Worm (Caenorhabditis elegans) whole organism, early embryonic: ENCODE results near the gene rgs-10.

Source experiments
- B0310.2 ChIP-seq: sonication (generic microtip); optimal IDR thresholded peaks from 2 replicates; lab custom pipeline; 2016; ENCODE audit warnings: mild to moderate bottlenecking, missing genetic modification characterization, missing compliant biosample characterization
- F13C5.2 ChIP-seq: sonication (generic microtip); optimal IDR thresholded peaks from 2 replicates; lab custom pipeline; 2017; ENCODE audit warnings: mild to moderate bottlenecking, missing genetic modification characterization, inconsistent platforms, missing compliant biosample characterization
- aly-1 ChIP-seq: sonication (generic microtip); optimal IDR thresholded peaks from 2 replicates; lab custom pipeline; 2016; ENCODE audit warnings: missing genetic modification characterization, missing compliant biosample characterization
- ama-1 ChIP-seq: fragments of 150-350 bp; optimal IDR thresholded peaks from 2 replicates; lab custom pipeline; 2014
- ceh-13 ChIP-seq: fragments of 200-800 bp; sonication (Bioruptor generic); optimal IDR thresholded peaks from 2 replicates; lab custom pipeline; 2018; ENCODE audit warnings: mild to moderate bottlenecking, missing genetic modification characterization, missing compliant biosample characterization
- ceh-36 ChIP-seq: sonication (generic microtip); optimal IDR thresholded peaks from 2 replicates; lab custom pipeline; 2016; ENCODE audit warnings: missing genetic modification characterization, inconsistent platforms, missing compliant biosample characterization
- ets-7 ChIP-seq: sonication (generic microtip); optimal IDR thresholded peaks from 2 replicates; lab custom pipeline; 2016; ENCODE audit warnings: missing genotype, missing genetic modification characterization, missing compliant biosample characterization
- flt-1 ChIP-seq: fragments of 200-800 bp; sonication (Bioruptor generic); IDR thresholded peaks from 2 replicates; pipeline ENCODE4 v1.3.6; 2022; ENCODE audit warnings: missing genetic modification characterization, missing compliant biosample characterization
- hmbx-1 ChIP-seq: sonication (generic microtip); optimal IDR thresholded peaks from 2 replicates; lab custom pipeline; 2016; ENCODE audit warnings: mild to moderate bottlenecking, missing genetic modification characterization, missing compliant biosample characterization
- hmg-4 ChIP-seq: fragments of 200-800 bp; sonication (Bioruptor generic); optimal IDR thresholded peaks from 2 replicates; lab custom pipeline; 2018; ENCODE audit warnings: mild to moderate bottlenecking, missing genetic modification characterization, missing compliant biosample characterization
- hnd-1 ChIP-seq: sonication (generic microtip); optimal IDR thresholded peaks from 2 replicates; lab custom pipeline; 2016; ENCODE audit warnings: missing genetic modification characterization, missing compliant biosample characterization
- pes-1 ChIP-seq: fragments of 200-800 bp; sonication (Bioruptor generic); IDR thresholded peaks from 2 replicates; pipeline ENCODE4 v1.3.6; 2022; ENCODE audit warnings: missing genetic modification reagents, missing genetic modification characterization, missing compliant biosample characterization
- scrt-1 ChIP-seq: fragments of 200-800 bp; sonication (Bioruptor generic); IDR thresholded peaks from 2 replicates; pipeline ENCODE4 v1.3.6; 2022; ENCODE audit warnings: missing genetic modification characterization, missing compliant biosample characterization
- sea-1 ChIP-seq: fragments of 200-800 bp; sonication (Bioruptor generic); conservative IDR thresholded peaks from 2 replicates; pipeline ENCODE4 v1.3.6; 2022; ENCODE audit warnings: missing genetic modification characterization, missing compliant biosample characterization
- tbx-11 ChIP-seq: fragments of 200-800 bp; sonication (Bioruptor generic); IDR thresholded peaks from 2 replicates; pipeline ENCODE4 v1.3.6; 2022; ENCODE audit warnings: missing genetic modification characterization, missing compliant biosample characterization
- tbx-37 ChIP-seq: fragments of 200-800 bp; sonication (Bioruptor generic); conservative IDR thresholded peaks from 2 replicates; pipeline ENCODE4 v1.3.6; 2022; ENCODE audit warnings: missing genetic modification reagents, missing genetic modification characterization, missing compliant biosample characterization
- tra-4 ChIP-seq: sonication (generic microtip); optimal IDR thresholded peaks from 2 replicates; lab custom pipeline; 2017; ENCODE audit warnings: missing genetic modification characterization, missing compliant biosample characterization

rgs-10 gene

ce11 chrX:15008697-15009096 lies 46.1 kb downstream of the rgs-10 start:
- no peak for TF ChIP-seq hnd-1 (tag; lab: Kevin White, UChicago)
- TF ChIP-seq sea-1 = no peak
- TF ChIP-seq hmbx-1 (tag; lab: Kevin White, UChicago) = no peak
- no peak for TF ChIP-seq tbx-11 (GFP tag; lab: Robert Waterston, UW)
- no peak for TF ChIP-seq scrt-1 (GFP tag; lab: Robert Waterston, UW)
- TF ChIP-seq ceh-36 = no peak
- no peak for TF ChIP-seq ceh-13 (GFP tag; lab: Kevin White, UChicago)
- no peak for TF ChIP-seq tbx-37 (GFP tag; lab: Robert Waterston, UW)
- no peak for TF ChIP-seq aly-1
- TF ChIP-seq ets-7 (tag; lab: Kevin White, UChicago) = no peak
- no peak for TF ChIP-seq flt-1
- TF ChIP-seq hmg-4 (GFP tag; lab: Kevin White, UChicago) = no peak
- TF ChIP-seq B0310.2 (tag; lab: Kevin White, UChicago) = no peak
- no peak for TF ChIP-seq tra-4 (tag; lab: Kevin White, UChicago)
- no peak for TF ChIP-seq pes-1 (GFP tag; lab: Robert Waterston, UW)
- TF ChIP-seq ama-1 = no peak
- TF ChIP-seq F13C5.2 (tag; lab: Kevin White, UChicago) = no peak

- TF ChIP-seq flt-1 = no peak
- TF ChIP-seq tbx-11 (GFP tag; lab: Robert Waterston, UW) = no peak
- no peak for TF ChIP-seq hmg-4 (GFP tag; lab: Kevin White, UChicago)
- TF ChIP-seq ets-7 (tag; lab: Kevin White, UChicago) = no peak
- TF ChIP-seq hmbx-1 (tag; lab: Kevin White, UChicago) = no peak
- TF ChIP-seq B0310.2 (tag; lab: Kevin White, UChicago) = no peak
- no peak for TF ChIP-seq pes-1 (GFP tag; lab: Robert Waterston, UW)
- no peak for TF ChIP-seq ceh-36
- no peak for TF ChIP-seq scrt-1 (GFP tag; lab: Robert Waterston, UW)
- TF ChIP-seq ceh-13 (GFP tag; lab: Kevin White, UChicago) = no peak
- no peak for TF ChIP-seq sea-1
- no peak for TF ChIP-seq aly-1
- no peak for TF ChIP-seq ama-1
- no peak for TF ChIP-seq tbx-37 (GFP tag; lab: Robert Waterston, UW)
- TF ChIP-seq hnd-1 (tag; lab: Kevin White, UChicago) = no peak
- no peak for TF ChIP-seq tra-4 (tag; lab: Kevin White, UChicago)
- TF ChIP-seq F13C5.2 (tag; lab: Kevin White, UChicago) = no peak
These were observed 48.4 kb downstream of the rgs-10 start for ce11 chrX:15010941-15011340.

ce11 chrX:15011526-15012274 lies 49.1 kb downstream of the rgs-10 start:
- TF ChIP-seq F13C5.2 (tag; lab: Kevin White, UChicago) (no peak), hmbx-1 (tag; lab: Kevin White, UChicago) (no peak), B0310.2 (tag; lab: Kevin White, UChicago) (no peak), tra-4 (tag; lab: Kevin White, UChicago) (no peak), hmg-4 (GFP tag; lab: Kevin White, UChicago) (no peak), tbx-37 (GFP tag; lab: Robert Waterston, UW) (no peak), ceh-13 (GFP tag; lab: Kevin White, UChicago) (no peak), aly-1 (no peak), ets-7 (tag; lab: Kevin White, UChicago) (no peak), flt-1 (no peak), tbx-11 (GFP tag; lab: Robert Waterston, UW) (no peak), sea-1 (no peak)
